Worm (Caenorhabditis elegans) whole organism, late embryonic: ENCODE data around the gene srw-137.
"Not testable (repeated sequence)": the region's sequence is repeated elsewhere in the genome, so short reads cannot be mapped to it uniquely, and the experiment has no call there.

Experiments
- F13H6.1 ChIP-seq: sonication (generic microtip); optimal IDR thresholded peaks from 2 replicates; lab custom pipeline; 2016; ENCODE audit warnings: missing genetic modification characterization, missing compliant biosample characterization
- K02D7.2 ChIP-seq: sonication (generic microtip); optimal IDR thresholded peaks from 2 replicates; lab custom pipeline; 2017; ENCODE audit warnings: mild to moderate bottlenecking, missing genetic modification characterization, missing compliant biosample characterization
- Y22D7AL.16 ChIP-seq: sonication (generic microtip); optimal IDR thresholded peaks from 2 replicates; lab custom pipeline; 2016; ENCODE audit warnings: missing genetic modification characterization, missing compliant biosample characterization
- ahr-1 ChIP-seq: sonication (generic microtip); optimal IDR thresholded peaks from 2 replicates; lab custom pipeline; 2016; ENCODE audit warnings: missing genetic modification characterization, missing compliant biosample characterization
- ceh-14 ChIP-seq: sonication (generic microtip); optimal IDR thresholded peaks from 2 replicates; lab custom pipeline; 2016; ENCODE audit warnings: missing genotype, missing genetic modification characterization, missing compliant biosample characterization
- ceh-18 ChIP-seq: sonication (generic microtip); optimal IDR thresholded peaks from 2 replicates; lab custom pipeline; 2016; ENCODE audit warnings: missing genetic modification characterization, missing compliant biosample characterization
- ceh-24 ChIP-seq: sonication (generic microtip); optimal IDR thresholded peaks from 2 replicates; lab custom pipeline; 2016; ENCODE audit warnings: mild to moderate bottlenecking, missing genetic modification characterization, missing compliant biosample characterization
- ceh-30 ChIP-seq: fragments of 150-350 bp; optimal IDR thresholded peaks from 2 replicates; lab custom pipeline; 2014; ENCODE audit warnings: missing biosample characterization, missing genetic modification characterization
- ceh-48 ChIP-seq: sonication (generic microtip); optimal IDR thresholded peaks from 2 replicates; lab custom pipeline; 2016; ENCODE audit warnings: missing genetic modification characterization, inconsistent platforms, missing compliant biosample characterization
- ceh-6 ChIP-seq: fragments of 200-800 bp; sonication (Bioruptor generic); optimal IDR thresholded peaks from 2 replicates; lab custom pipeline; 2018; ENCODE audit warnings: mild to moderate bottlenecking, missing genetic modification characterization, missing compliant biosample characterization
- dmd-4 ChIP-seq: sonication (generic microtip); optimal IDR thresholded peaks from 2 replicates; lab custom pipeline; 2016; ENCODE audit warnings: borderline replicate concordance, missing genetic modification characterization, missing compliant biosample characterization
- elt-4 ChIP-seq: sonication (generic microtip); optimal IDR thresholded peaks from 2 replicates; lab custom pipeline; 2016; ENCODE audit warnings: missing genetic modification characterization, missing compliant biosample characterization
- ets-4 ChIP-seq: sonication (generic microtip); optimal IDR thresholded peaks from 2 replicates; lab custom pipeline; 2016; ENCODE audit warnings: missing genetic modification characterization, missing compliant biosample characterization
- fkh-10 ChIP-seq: fragments of 150-350 bp; optimal IDR thresholded peaks from 2 replicates; lab custom pipeline; 2014; ENCODE audit warnings: missing biosample characterization, missing genetic modification reagents, missing genetic modification characterization
- fkh-6 ChIP-seq: sonication (generic microtip); optimal IDR thresholded peaks from 2 replicates; lab custom pipeline; 2016; ENCODE audit warnings: missing genetic modification characterization, missing compliant biosample characterization
- gmeb-2 ChIP-seq: sonication (generic microtip); optimal IDR thresholded peaks from 2 replicates; lab custom pipeline; 2016; ENCODE audit warnings: missing genetic modification characterization, inconsistent platforms, missing compliant biosample characterization
- hlh-13 ChIP-seq: fragments of 200-800 bp; sonication (Bioruptor generic); optimal IDR thresholded peaks from 2 replicates; lab custom pipeline; 2018; ENCODE audit warnings: mild to moderate bottlenecking, missing genetic modification characterization, missing compliant biosample characterization
- hlh-15 ChIP-seq: sonication (generic microtip); optimal IDR thresholded peaks from 2 replicates; lab custom pipeline; 2016; ENCODE audit warnings: missing genetic modification characterization, missing compliant biosample characterization
- hlh-6 ChIP-seq: sonication (generic microtip); optimal IDR thresholded peaks from 2 replicates; lab custom pipeline; 2016; ENCODE audit warnings: missing genotype, missing genetic modification characterization, missing compliant biosample characterization
- hlh-8 ChIP-seq: sonication (generic microtip); optimal IDR thresholded peaks from 2 replicates; lab custom pipeline; 2016; ENCODE audit warnings: missing genotype, missing genetic modification characterization, missing compliant biosample characterization
- lin-11 ChIP-seq: fragments of 200-800 bp; sonication (Bioruptor generic); optimal IDR thresholded peaks from 2 replicates; lab custom pipeline; 2018; ENCODE audit warnings: mild to moderate bottlenecking, missing genetic modification characterization, missing compliant biosample characterization
- madf-2 ChIP-seq: sonication (generic microtip); optimal IDR thresholded peaks from 2 replicates; lab custom pipeline; 2017; ENCODE audit warnings: missing genetic modification characterization, missing compliant biosample characterization
- mec-3 ChIP-seq: sonication (generic microtip); optimal IDR thresholded peaks from 2 replicates; lab custom pipeline; 2016; ENCODE audit warnings: borderline replicate concordance, missing genetic modification characterization, missing compliant biosample characterization
- nhr-11 ChIP-seq: fragments of 150-350 bp; optimal IDR thresholded peaks from 2 replicates; lab custom pipeline; 2014; ENCODE audit warnings: missing biosample characterization, missing genetic modification characterization
- nhr-232 ChIP-seq: sonication (generic microtip); optimal IDR thresholded peaks from 2 replicates; lab custom pipeline; 2016; ENCODE audit warnings: missing genetic modification characterization, missing compliant biosample characterization
- npax-4 ChIP-seq: sonication (generic microtip); optimal IDR thresholded peaks from 2 replicates; lab custom pipeline; 2016; ENCODE audit warnings: missing genetic modification characterization, missing compliant biosample characterization
- odd-2 ChIP-seq: sonication (generic microtip); optimal IDR thresholded peaks from 2 replicates; lab custom pipeline; 2017; ENCODE audit warnings: antibody characterized with exemption, mild to moderate bottlenecking, missing genetic modification characterization, missing compliant biosample characterization
- pag-3 ChIP-seq: sonication (generic microtip); optimal IDR thresholded peaks from 2 replicates; lab custom pipeline; 2016; ENCODE audit warnings: missing compliant biosample characterization, missing genetic modification characterization, borderline replicate concordance
- pha-2 ChIP-seq: sonication (generic microtip); optimal IDR thresholded peaks from 2 replicates; lab custom pipeline; 2017; ENCODE audit warnings: mild to moderate bottlenecking, missing genetic modification characterization, missing compliant biosample characterization
- pha-4 ChIP-seq: fragments of 150-350 bp; optimal IDR thresholded peaks from 2 replicates; lab custom pipeline; 2018; ENCODE audit warnings: missing biosample characterization, missing genetic modification reagents, missing genetic modification characterization
- pqm-1 ChIP-seq: sonication (generic microtip); optimal IDR thresholded peaks from 2 replicates; lab custom pipeline; 2016; ENCODE audit warnings: missing genetic modification characterization, missing compliant biosample characterization
- pros-1 ChIP-seq: fragments of 150-350 bp; optimal IDR thresholded peaks from 2 replicates; lab custom pipeline; 2014; ENCODE audit warnings: missing biosample characterization, missing genetic modification reagents, missing genetic modification characterization
- ref-2 ChIP-seq: sonication (generic microtip); optimal IDR thresholded peaks from 2 replicates; lab custom pipeline; 2016; ENCODE audit warnings: missing genetic modification characterization, missing compliant biosample characterization
- sox-2 ChIP-seq: fragments of 200-800 bp; sonication (Bioruptor generic); IDR thresholded peaks from 2 replicates; pipeline ENCODE4 v1.3.6; 2022; ENCODE audit warnings: missing genetic modification reagents, missing genetic modification characterization, missing compliant biosample characterization
- syd-9 ChIP-seq: sonication (generic microtip); optimal IDR thresholded peaks from 2 replicates; lab custom pipeline; 2016; ENCODE audit warnings: mild to moderate bottlenecking, missing genetic modification characterization, moderate library complexity, missing compliant biosample characterization
- tbx-2 ChIP-seq: sonication (generic microtip); optimal IDR thresholded peaks from 2 replicates; lab custom pipeline; 2016; ENCODE audit warnings: missing genetic modification characterization, missing compliant biosample characterization
- tbx-7 ChIP-seq: sonication (generic microtip); optimal IDR thresholded peaks from 2 replicates; lab custom pipeline; 2016; ENCODE audit warnings: missing genotype, missing genetic modification characterization, missing compliant biosample characterization
- ttx-3 ChIP-seq: sonication (generic microtip); optimal IDR thresholded peaks from 2 replicates; lab custom pipeline; 2016; ENCODE audit warnings: missing genetic modification reagents, missing genetic modification characterization, missing compliant biosample characterization
- unc-3 ChIP-seq, 2 experiments: fragments of 200-800 bp in 1 of 2; sonication (Bioruptor generic) in 1 of 2; sonication (generic microtip) in 1 of 2; conservative IDR thresholded peaks in 1 of 2; optimal IDR thresholded peaks in 1 of 2; 2 replicates each; pipeline versions ENCODE4 v1.3.6 to Lab custom; 2016 to 2022; ENCODE audit warnings: missing compliant biosample characterization in 2 of 2, missing genetic modification characterization in 2 of 2, missing genetic modification reagents in 1 of 2
- unc-42 ChIP-seq: sonication (generic microtip); optimal IDR thresholded peaks from 2 replicates; lab custom pipeline; 2016; ENCODE audit warnings: missing genotype, missing genetic modification characterization, missing compliant biosample characterization
- zip-5 ChIP-seq: sonication (generic microtip); optimal IDR thresholded peaks from 2 replicates; lab custom pipeline; 2016; ENCODE audit warnings: missing genetic modification characterization, missing compliant biosample characterization

The srw-137 gene

ce11 chrV:2958202-2958601 is 14.4 kb upstream of the srw-137 start, which contains the start of gene srw-142:
Gene srw-142, minus strand, starts transcription at chrV:2958302.
- TF ChIP-seq ets-4 (tag; lab: Kevin White, UChicago), result no peak
- no peak for TF ChIP-seq fkh-6 (tag; lab: Kevin White, UChicago)
- TF ChIP-seq elt-4 (tag; lab: Kevin White, UChicago), result no peak
- no peak for TF ChIP-seq hlh-15 (tag; lab: Kevin White, UChicago)
- TF ChIP-seq ceh-6 (GFP tag; lab: Kevin White, UChicago), result no peak
- no peak for TF ChIP-seq pqm-1 (tag; lab: Kevin White, UChicago)
- no peak for TF ChIP-seq ceh-30 (tag; lab: Kevin White, UChicago)
- TF ChIP-seq pha-2 (tag; lab: Kevin White, UChicago), result no peak
- no peak for TF ChIP-seq hlh-13 (GFP tag; lab: Kevin White, UChicago)
- no peak for TF ChIP-seq unc-3 (GFP tag; conservative IDR thresholded peaks at IDR 0.05; lab: Robert Waterston, UW)
- TF ChIP-seq unc-3 (tag; optimal IDR thresholded peaks at IDR 0.05; lab: Kevin White, UChicago), result no peak
- no peak for TF ChIP-seq hlh-6
- no peak for TF ChIP-seq Y22D7AL.16 (tag; lab: Kevin White, UChicago)
- TF ChIP-seq pag-3 (tag; lab: Kevin White, UChicago), result no peak
- TF ChIP-seq syd-9 (tag; lab: Kevin White, UChicago), result no peak

ce11 chrV:2955342-2955741 is 11.6 kb upstream of the srw-137 start, which contains the start of gene srh-248:
Gene srh-248, minus strand, starts transcription at chrV:2955442.
- not testable (repeated sequence) for TF ChIP-seq fkh-10; ttx-3; unc-3 (GFP tag; conservative IDR thresholded peaks at IDR 0.05; lab: Robert Waterston, UW); unc-3 (tag; optimal IDR thresholded peaks at IDR 0.05; lab: Kevin White, UChicago)

- TF ChIP-seq ceh-14 (tag; lab: Kevin White, UChicago); ahr-1; hlh-8 (tag; lab: Kevin White, UChicago): not testable (repeated sequence)
These were observed 8.3 kb upstream of the srw-137 start, which contains the start of gene srw-122 for ce11 chrV:2952102-2952501. Gene srw-122, minus strand, starts transcription at chrV:2952202.

- TF ChIP-seq ceh-18, result no peak
- no peak for TF ChIP-seq F13H6.1 (tag; lab: Kevin White, UChicago)
- no peak for TF ChIP-seq hlh-6
- TF ChIP-seq Y22D7AL.16 (tag; lab: Kevin White, UChicago), result no peak
- no peak for TF ChIP-seq madf-2 (tag; lab: Kevin White, UChicago)
- TF ChIP-seq unc-42 (tag; lab: Kevin White, UChicago), result no peak
- TF ChIP-seq gmeb-2 (tag; lab: Kevin White, UChicago), result no peak
- no peak for TF ChIP-seq ceh-24 (tag; lab: Kevin White, UChicago)
- no peak for TF ChIP-seq hlh-13 (GFP tag; lab: Kevin White, UChicago)
- no peak for TF ChIP-seq fkh-6 (tag; lab: Kevin White, UChicago)
- TF ChIP-seq tbx-7 (tag; lab: Kevin White, UChicago), result no peak
- no peak for TF ChIP-seq hlh-15 (tag; lab: Kevin White, UChicago)
- TF ChIP-seq ets-4 (tag; lab: Kevin White, UChicago), result no peak
- no peak for TF ChIP-seq odd-2 (tag; lab: Kevin White, UChicago)
- no peak for TF ChIP-seq pha-4
- TF ChIP-seq sox-2, result no peak
These were observed 1.8 kb upstream of the srw-137 start, which contains the start of gene srh-87 for ce11 chrV:2945602-2946001. Gene srh-87, minus strand, starts transcription at chrV:2945702.

- TF ChIP-seq ref-2 (tag; lab: Kevin White, UChicago) (no peak), tbx-2 (tag; lab: Kevin White, UChicago) (no peak), hlh-15 (tag; lab: Kevin White, UChicago) (no peak), ceh-48 (no peak), unc-42 (tag; lab: Kevin White, UChicago) (no peak), pros-1 (tag; lab: Kevin White, UChicago) (no peak), lin-11 (tag; lab: Kevin White, UChicago) (no peak), mec-3 (tag; lab: Kevin White, UChicago) (no peak), ttx-3 (no peak), pha-4 (no peak), odd-2 (tag; lab: Kevin White, UChicago) (no peak), npax-4 (tag; lab: Kevin White, UChicago) (no peak), hlh-8 (tag; lab: Kevin White, UChicago) (no peak), zip-5 (tag; lab: Kevin White, UChicago) (no peak), dmd-4 (tag; lab: Kevin White, UChicago) (no peak), nhr-11 (tag; lab: Kevin White, UChicago) (no peak), K02D7.2 (tag; lab: Kevin White, UChicago) (no peak), hlh-13 (GFP tag; lab: Kevin White, UChicago) (no peak), fkh-10 (no peak), nhr-232 (no peak)
These were observed 1.5 kb downstream of the srw-137 start for ce11 chrV:2942247-2942646.
